Fruit fly (Drosophila melanogaster): ENCODE measurements around the gene Ipp.

Ipp gene

dm6 chr3R:13983272-13984032, 24.9 kb downstream of the Ipp start (continued):
- peak; percentile 62 for TF ChIP-seq CG17912 (GFP tag; optimal IDR thresholded peaks at IDR 0.05)
- peak; percentile 94 for TF ChIP-seq CG12391 (tag; optimal IDR thresholded peaks at IDR 0.05)
- TF ChIP-seq CG11723 (GFP tag; optimal IDR thresholded peaks at IDR 0.05) = peak; percentile 87
- TF ChIP-seq tna (GFP tag; IDR thresholded peaks at IDR 0.05; ENCODE audit: partially characterized antibody) = no peak
- peak; percentile 97 for TF ChIP-seq CHES-1-like (GFP tag; optimal IDR thresholded peaks at IDR 0.05)
- TF ChIP-seq CG10959 (GFP tag; IDR thresholded peaks at IDR 0.05) = peak; percentile 75
- TF ChIP-seq usp (GFP tag; optimal IDR thresholded peaks at IDR 0.05) = no peak
- TF ChIP-seq Sry-β (GFP tag; optimal IDR thresholded peaks at IDR 0.05) = peak; percentile 56
- TF ChIP-seq CG12942 (GFP tag; optimal IDR thresholded peaks at IDR 0.05) = peak; percentile 93
- TF ChIP-seq fd102C (GFP tag; optimal IDR thresholded peaks at IDR 0.05) = peak; percentile 41
- TF ChIP-seq tx (GFP tag; optimal IDR thresholded peaks at IDR 0.05) = peak; percentile 93
- TF ChIP-seq grau (tag; optimal IDR thresholded peaks at IDR 0.05) = peak; percentile 93
- peak; percentile 89 for TF ChIP-seq E2f1 (GFP tag; IDR thresholded peaks at IDR 0.05)
- peak; percentile 82 for TF ChIP-seq CG3163 (GFP tag; optimal IDR thresholded peaks at IDR 0.05)
- peak; percentile 82 for TF ChIP-seq zen (tag; optimal IDR thresholded peaks at IDR 0.05)
- TF ChIP-seq CG30403 (GFP tag; optimal IDR thresholded peaks at IDR 0.05) = peak; percentile 95
- peak; percentile 92 for TF ChIP-seq CG11504 (tag; optimal IDR thresholded peaks at IDR 0.05)
- peak; percentile 66 for TF ChIP-seq CG7271 (tag; optimal IDR thresholded peaks at IDR 0.05)
- TF ChIP-seq Taf1 (GFP tag; IDR thresholded peaks at IDR 0.05) = peak; percentile 80
- peak; percentile 87 for TF ChIP-seq da (GFP tag; optimal IDR thresholded peaks at IDR 0.05)
- TF ChIP-seq eve (GFP tag; optimal IDR thresholded peaks at IDR 0.05) = peak in 1 of 2 experiments; percentile 98
- no peak; the same call in 1 of the 3 replicates for TF ChIP-seq CG11560 (tag; IDR thresholded peaks at IDR 0.05)
- TF ChIP-seq CTCF (GFP tag; optimal IDR thresholded peaks at IDR 0.05) = peak; percentile 23
- peak; percentile 92 for TF ChIP-seq phol (tag; optimal IDR thresholded peaks at IDR 0.05)
- peak; percentile 67; the same call in 1 of the 3 replicates for TF ChIP-seq mld (GFP tag; IDR thresholded peaks at IDR 0.05; ENCODE audit: partially characterized antibody)
- TF ChIP-seq gcm2 (GFP tag; optimal IDR thresholded peaks at IDR 0.05) = peak; percentile 76
- TF ChIP-seq Elba2 (GFP tag; optimal IDR thresholded peaks at IDR 0.05) = peak; percentile 71
- peak; percentile 93 for TF ChIP-seq slp2 (GFP tag; optimal IDR thresholded peaks at IDR 0.05)
- peak; percentile 86 for TF ChIP-seq oc (tag; optimal IDR thresholded peaks at IDR 0.05)
- TF ChIP-seq CG31388 (GFP tag; optimal IDR thresholded peaks at IDR 0.05) = peak; percentile 54
- no peak for TF ChIP-seq hb (GFP tag; IDR thresholded peaks at IDR 0.05; ENCODE audit: partially characterized antibody)
- peak; percentile 80 for TF ChIP-seq klu (GFP tag; IDR thresholded peaks at IDR 0.05)
- peak; percentile 76 for TF ChIP-seq ci (GFP tag; IDR thresholded peaks at IDR 0.05)
- peak; percentile 93 for TF ChIP-seq pum (GFP tag; optimal IDR thresholded peaks at IDR 0.05)
- TF ChIP-seq Bteb2 (GFP tag; optimal IDR thresholded peaks at IDR 0.05) = peak; percentile 92
- TF ChIP-seq CG11093 (GFP tag; IDR thresholded peaks at IDR 0.05) = peak; percentile 79; the same call in 2 of the 3 replicates
- peak; percentile 2 to 18 for TF ChIP-seq tll (GFP tag; optimal IDR thresholded peaks at IDR 0.05)
- TF ChIP-seq CG15073 (GFP tag; optimal IDR thresholded peaks at IDR 0.05) = no peak
- TF ChIP-seq CG6175 (GFP tag; IDR thresholded peaks at IDR 0.05) = no peak
- peak; percentile 90 for TF ChIP-seq Abd-B (GFP tag; optimal IDR thresholded peaks at IDR 0.05)
- peak; percentile 72 for TF ChIP-seq CG11456 (GFP tag; IDR thresholded peaks at IDR 0.05)
- TF ChIP-seq gsb (GFP tag; IDR thresholded peaks at IDR 0.05) = peak; percentile 73
- TF ChIP-seq salm (tag; optimal IDR thresholded peaks at IDR 0.05) = peak; percentile 83
- no peak; the same call in 1 of the 2 replicates for TF ChIP-seq sna (GFP tag; IDR thresholded peaks at IDR 0.05; ENCODE audit: partially characterized antibody)
- TF ChIP-seq CG17829 (tag; optimal IDR thresholded peaks at IDR 0.05) = peak; percentile 95
- TF ChIP-seq CG9215 (GFP tag; IDR thresholded peaks at IDR 0.05) = peak; percentile 90
- peak; percentile 97 for TF ChIP-seq CG18599 (GFP tag; optimal IDR thresholded peaks at IDR 0.05)
- peak; percentile 45; the same call in 1 of the 3 replicates for TF ChIP-seq HLH4C (GFP tag; IDR thresholded peaks at IDR 0.05; ENCODE audit: partially characterized antibody)
- peak; percentile 31; the same call in 1 of the 2 replicates for TF ChIP-seq CG16779 (GFP tag; IDR thresholded peaks at IDR 0.05)
